Comparison of ENCODE assay signal across 4 worm cellular contexts in the genomic region with DNA sequence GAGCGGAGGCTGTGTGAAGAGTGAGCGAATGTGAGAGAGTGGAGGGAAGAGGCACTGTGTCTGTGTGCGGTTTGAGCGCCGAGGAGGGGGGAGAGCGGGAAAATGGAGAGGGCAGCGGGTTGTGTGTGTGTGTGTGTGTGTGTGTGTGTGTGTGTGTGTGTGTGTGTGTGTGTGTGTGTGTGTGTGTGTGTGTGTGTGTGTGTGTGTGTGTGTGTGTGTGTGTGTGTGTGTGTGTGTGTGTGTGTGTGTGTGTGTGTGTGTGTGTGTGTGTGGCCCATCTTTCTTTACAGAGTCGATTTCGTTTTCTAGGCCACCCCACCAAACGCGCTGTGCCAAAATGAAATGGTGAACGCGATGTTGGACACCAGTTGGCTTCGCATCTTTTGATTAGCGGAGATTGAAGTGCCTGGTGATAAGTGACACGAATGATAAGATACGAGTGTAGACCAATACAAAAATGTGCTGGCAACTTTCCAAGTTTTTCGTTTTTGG.
TF ChIP-seq lines count a peak whose summit lies in the region.
"Not testable (repeated sequence)": the region's sequence is repeated elsewhere in the genome, so short reads cannot be mapped to it uniquely, and the experiment has no call there.

No protein-coding gene starts in this region.

TF ChIP-seq in whole organism, L2 larva, 48 proteins besides CTCF, POLR2A, EP300 and RAD21:
- TF ChIP-seq unc-55 (GFP tag; optimal IDR thresholded peaks at IDR 0.05; lab: Kevin White, UChicago) (peak; percentile 45), ztf-4 (tag; optimal IDR thresholded peaks at IDR 0.05; lab: Kevin White, UChicago) (peak; percentile 3), ceh-16 (tag; optimal IDR thresholded peaks at IDR 0.05; lab: Kevin White, UChicago) (peak; percentile 66), nhr-21 (tag; optimal IDR thresholded peaks at IDR 0.05; lab: Kevin White, UChicago) (peak; percentile 44), C34F6.9 (tag; optimal IDR thresholded peaks at IDR 0.05; lab: Kevin White, UChicago) (peak; percentile 2), fos-1 (tag; optimal IDR thresholded peaks at IDR 0.05; lab: Kevin White, UChicago) (peak; percentile 35), nhr-25 (tag; optimal IDR thresholded peaks at IDR 0.05; lab: Kevin White, UChicago) (peak; percentile 58), nhr-129 (tag; optimal IDR thresholded peaks at IDR 0.05; lab: Kevin White, UChicago) (peak; percentile 20), mab-5 (tag; optimal IDR thresholded peaks at IDR 0.05; lab: Kevin White, UChicago) (peak; percentile 89), nhr-23 (tag; optimal IDR thresholded peaks at IDR 0.05; lab: Kevin White, UChicago) (peak; percentile 18), Y55F3AM.14 (GFP tag; optimal IDR thresholded peaks at IDR 0.05; lab: Kevin White, UChicago) (peak; percentile 96), crh-2 (tag; optimal IDR thresholded peaks at IDR 0.05; lab: Kevin White, UChicago) (peak; percentile 69), sma-9 (GFP tag; optimal IDR thresholded peaks at IDR 0.05; lab: Kevin White, UChicago) (peak; percentile 69), F13H6.1 (tag; optimal IDR thresholded peaks at IDR 0.05; lab: Kevin White, UChicago) (peak; percentile 96), blmp-1 (tag; optimal IDR thresholded peaks at IDR 0.05; lab: Kevin White, UChicago; ENCODE audit: insufficient read depth) (peak; percentile 78)
- TF ChIP-seq sma-9 (tag; optimal IDR thresholded peaks at IDR 0.05; lab: Kevin White, UChicago), result not testable (repeated sequence)

TF ChIP-seq in whole organism, L4 larva, 104 proteins besides CTCF, POLR2A, EP300 and RAD21 (continues in another document):
- TF ChIP-seq pha-4 (GFP tag; IDR thresholded peaks at IDR 0.05; lab: Robert Waterston, UW), result peak; percentile 94; the same call in 1 of the 2 replicates
- TF ChIP-seq pha-4 (tag; optimal IDR thresholded peaks at IDR 0.05; lab: Kevin White, UChicago), result not testable (repeated sequence)
- TF ChIP-seq zfp-3 (GFP tag; conservative IDR thresholded peaks at IDR 0.05; lab: Robert Waterston, UW), result peak; percentile 76; the same call in 1 of the 2 replicates
- peak; percentile 86 for TF ChIP-seq madf-9 (GFP tag; conservative IDR thresholded peaks at IDR 0.05; lab: Robert Waterston, UW)
- TF ChIP-seq dmd-9 (GFP tag; IDR thresholded peaks at IDR 0.05; lab: Robert Waterston, UW), result peak; percentile 92
- peak; percentile 62; the same call in 1 of the 2 replicates for TF ChIP-seq snpc-1.2 (GFP tag; IDR thresholded peaks at IDR 0.05; lab: Robert Waterston, UW)
- TF ChIP-seq tra-1 (GFP tag; IDR thresholded peaks at IDR 0.05; lab: Robert Waterston, UW), result peak; percentile 89
- TF ChIP-seq hmg-1.1 (GFP tag; IDR thresholded peaks at IDR 0.05; lab: Robert Waterston, UW), result peak; percentile 95
- TF ChIP-seq lin-13 (GFP tag; optimal IDR thresholded peaks at IDR 0.05; lab: Kevin White, UChicago), result peak; percentile 22
- peak; percentile 26 for TF ChIP-seq duxl-1 (tag; optimal IDR thresholded peaks at IDR 0.05; lab: Kevin White, UChicago; ENCODE audit: poor library complexity)
- TF ChIP-seq nhr-42 (GFP tag; IDR thresholded peaks at IDR 0.05; lab: Robert Waterston, UW), result peak; percentile 91
- peak; percentile 70; the same call in 1 of the 2 replicates for TF ChIP-seq lin-1 (GFP tag; IDR thresholded peaks at IDR 0.05; lab: Robert Waterston, UW)
- peak; percentile 92 for TF ChIP-seq egl-43 (GFP tag; IDR thresholded peaks at IDR 0.05; lab: Robert Waterston, UW)
- peak; percentile 53; the same call in 1 of the 2 replicates for TF ChIP-seq D1046.2 (GFP tag; IDR thresholded peaks at IDR 0.05; lab: Robert Waterston, UW)
- peak; percentile 76 for TF ChIP-seq rbr-2 (tag; optimal IDR thresholded peaks at IDR 0.05; lab: Kevin White, UChicago)
- TF ChIP-seq set-16 (GFP tag; IDR thresholded peaks at IDR 0.05; lab: Robert Waterston, UW), result peak; percentile 92
- peak; percentile 64 for TF ChIP-seq nhr-111 (GFP tag; optimal IDR thresholded peaks at IDR 0.05; lab: Kevin White, UChicago)
- TF ChIP-seq F10B5.3 (tag; optimal IDR thresholded peaks at IDR 0.05; lab: Kevin White, UChicago), result peak; percentile 77
- peak; percentile 63 for TF ChIP-seq F37D6.2 (tag; optimal IDR thresholded peaks at IDR 0.05; lab: Kevin White, UChicago)
- TF ChIP-seq nhr-25 (tag; optimal IDR thresholded peaks at IDR 0.05; lab: Kevin White, UChicago; ENCODE audit: borderline replicate concordance, insufficient read depth), result peak; percentile 97
- 0 out of 4 replicates have a peak, but pooled peaks of 1 of the 2 experiments have one; percentile 57 for TF ChIP-seq madf-5 (GFP tag; IDR thresholded peaks at IDR 0.05; lab: Robert Waterston, UW)

TF ChIP-seq in whole organism, late embryonic, 69 proteins besides CTCF, POLR2A, EP300 and RAD21 (continues in another document):
- TF ChIP-seq ceh-24 (tag; optimal IDR thresholded peaks at IDR 0.05; lab: Kevin White, UChicago) (peak; percentile 37), hlh-30 (tag; optimal IDR thresholded peaks at IDR 0.05; lab: Kevin White, UChicago; ENCODE audit: insufficient read depth) (peak; percentile 8), tbx-2 (tag; optimal IDR thresholded peaks at IDR 0.05; lab: Kevin White, UChicago) (peak; percentile 53), hlh-13 (GFP tag; optimal IDR thresholded peaks at IDR 0.05; lab: Kevin White, UChicago) (peak; percentile 9), ceh-48 (tag; optimal IDR thresholded peaks at IDR 0.05; lab: Kevin White, UChicago) (peak; percentile 32), sox-4 (tag; optimal IDR thresholded peaks at IDR 0.05; lab: Kevin White, UChicago) (peak; percentile 73), rnt-1 (tag; optimal IDR thresholded peaks at IDR 0.05; lab: Kevin White, UChicago) (peak; percentile 56), K02D7.2 (tag; optimal IDR thresholded peaks at IDR 0.05; lab: Kevin White, UChicago) (peak; percentile 36), T23F11.4 (GFP tag; optimal IDR thresholded peaks at IDR 0.05; lab: Kevin White, UChicago) (peak; percentile 87), nfya-1 (tag; optimal IDR thresholded peaks at IDR 0.05; lab: Kevin White, UChicago) (peak; percentile 48), sdc-2 (tag; optimal IDR thresholded peaks at IDR 0.05; lab: Kevin White, UChicago) (peak; percentile 51), F13H6.1 (tag; optimal IDR thresholded peaks at IDR 0.05; lab: Kevin White, UChicago) (peak; percentile 39), ceh-34 (tag; optimal IDR thresholded peaks at IDR 0.05; lab: Kevin White, UChicago) (peak; percentile 56), ceh-2 (tag; optimal IDR thresholded peaks at IDR 0.05; lab: Kevin White, UChicago) (peak; percentile 32), pha-2 (tag; optimal IDR thresholded peaks at IDR 0.05; lab: Kevin White, UChicago) (peak; percentile 72), ceh-14 (tag; optimal IDR thresholded peaks at IDR 0.05; lab: Kevin White, UChicago) (peak; percentile 21), sox-2 (GFP tag; IDR thresholded peaks at IDR 0.05; lab: Robert Waterston, UW) (peak; percentile 14; the same call in 1 of the 2 replicates), pat-9 (tag; optimal IDR thresholded peaks at IDR 0.05; lab: Kevin White, UChicago) (peak; percentile 86), Y22D7AL.16 (tag; optimal IDR thresholded peaks at IDR 0.05; lab: Kevin White, UChicago) (peak; percentile 44), C38D4.7 (GFP tag; optimal IDR thresholded peaks at IDR 0.05; lab: Kevin White, UChicago) (peak; percentile 63), gmeb-2 (tag; optimal IDR thresholded peaks at IDR 0.05; lab: Kevin White, UChicago) (peak; percentile 73), ceh-31 (tag; optimal IDR thresholded peaks at IDR 0.05; lab: Kevin White, UChicago) (peak; percentile 70), ceh-18 (tag; optimal IDR thresholded peaks at IDR 0.05; lab: Kevin White, UChicago) (peak; percentile 86), ceh-19 (GFP tag; optimal IDR thresholded peaks at IDR 0.05; lab: Kevin White, UChicago) (peak; percentile 85)

TF ChIP-seq in whole organism, mixed stage, embryonic, 35 proteins besides CTCF, POLR2A, EP300 and RAD21:
- TF ChIP-seq M03D4.4 (tag; optimal IDR thresholded peaks at IDR 0.05; lab: Kevin White, UChicago) (peak; percentile 94), tbx-8 (GFP tag; optimal IDR thresholded peaks at IDR 0.05; lab: Kevin White, UChicago) (peak; percentile 73), flh-1 (GFP tag; optimal IDR thresholded peaks at IDR 0.05; lab: Kevin White, UChicago) (peak; percentile 71), nhr-12 (tag; optimal IDR thresholded peaks at IDR 0.05; lab: Kevin White, UChicago) (peak; percentile 92), drap-1 (GFP tag; optimal IDR thresholded peaks at IDR 0.05; lab: Kevin White, UChicago) (peak; percentile 93), pha-4 (tag; optimal IDR thresholded peaks at IDR 0.05; lab: Kevin White, UChicago) (peak; percentile 51), cnd-1 (tag; optimal IDR thresholded peaks at IDR 0.05; lab: Kevin White, UChicago) (peak; percentile 93), ztf-11 (tag; optimal IDR thresholded peaks at IDR 0.05; lab: Kevin White, UChicago) (peak; percentile 34), ham-2 (GFP tag; optimal IDR thresholded peaks at IDR 0.05; lab: Kevin White, UChicago) (peak; percentile 80), sem-2 (GFP tag; optimal IDR thresholded peaks at IDR 0.05; lab: Kevin White, UChicago) (peak; percentile 73), hlh-1 (tag; optimal IDR thresholded peaks at IDR 0.05; lab: Kevin White, UChicago) (peak; percentile 51), lin-13 (tag; optimal IDR thresholded peaks at IDR 0.05; lab: Kevin White, UChicago) (peak; percentile 66), mls-2 (tag; optimal IDR thresholded peaks at IDR 0.05; lab: Kevin White, UChicago) (peak; percentile 93), sptf-1 (tag; optimal IDR thresholded peaks at IDR 0.05; lab: Kevin White, UChicago) (peak; percentile 94), unc-120 (tag; optimal IDR thresholded peaks at IDR 0.05; lab: Kevin White, UChicago; ENCODE audit: poor library complexity, severe bottlenecking) (peak; percentile 87), mep-1 (tag; optimal IDR thresholded peaks at IDR 0.05; lab: Kevin White, UChicago) (peak; percentile 19), lin-32 (GFP tag; optimal IDR thresholded peaks at IDR 0.05; lab: Kevin White, UChicago) (peak; percentile 74), ceh-83 (GFP tag; optimal IDR thresholded peaks at IDR 0.05; lab: Kevin White, UChicago) (peak; percentile 82), ceh-43 (GFP tag; optimal IDR thresholded peaks at IDR 0.05; lab: Kevin White, UChicago) (peak; percentile 79)
TF ChIP-seq in whole organism, mixed stage, embryonic: peak in this region for 19; not testable (repeated sequence) for 16.
